Worm (Caenorhabditis elegans): ENCODE data around the gene F09F9.1.

The F09F9.1 gene

ce11 chrX:4132243-4132642 is 17.1 kb downstream of the F09F9.1 start (continued):
- TF ChIP-seq lin-29 (GFP tag; IDR thresholded peaks at IDR 0.05) (no peak), jun-1 (tag; optimal IDR thresholded peaks at IDR 0.05) (no peak), F26F4.8 (GFP tag; conservative IDR thresholded peaks at IDR 0.05) (no peak), lin-13 (GFP tag; optimal IDR thresholded peaks at IDR 0.05) (no peak), dmd-6 (GFP tag; IDR thresholded peaks at IDR 0.05) (peak; percentile 34; the same call in 1 of the 2 replicates), ceh-82 (tag; optimal IDR thresholded peaks at IDR 0.05) (no peak), hmg-1.1 (GFP tag; IDR thresholded peaks at IDR 0.05) (no peak), mep-1 (tag; optimal IDR thresholded peaks at IDR 0.05) (peak; percentile 37), F49E8.2 (tag; optimal IDR thresholded peaks at IDR 0.05; ENCODE audit: borderline replicate concordance) (no peak), lim-7 (GFP tag; IDR thresholded peaks at IDR 0.05) (no peak), zip-2 (tag; optimal IDR thresholded peaks at IDR 0.05) (no peak), skn-1 (tag; optimal IDR thresholded peaks at IDR 0.05) (no peak), daf-8 (GFP tag; IDR thresholded peaks at IDR 0.05) (no peak), unc-62 (GFP tag; optimal IDR thresholded peaks at IDR 0.05 in 1 of 2) (peak in 1 of 2 experiments; percentile 96), unc-62 (tag; optimal IDR thresholded peaks at IDR 0.05) (no peak), ZK546.5 (tag; optimal IDR thresholded peaks at IDR 0.05) (no peak), ztf-11 (tag; optimal IDR thresholded peaks at IDR 0.05) (no peak), lir-3 (tag; optimal IDR thresholded peaks at IDR 0.05) (no peak), set-16 (GFP tag; IDR thresholded peaks at IDR 0.05) (no peak), dpl-1 (GFP tag; optimal IDR thresholded peaks at IDR 0.05) (peak; percentile 38), mxl-2 (GFP tag; conservative IDR thresholded peaks at IDR 0.05) (no peak), zip-11 (GFP tag; IDR thresholded peaks at IDR 0.05) (no peak), dmd-9 (GFP tag; IDR thresholded peaks at IDR 0.05) (no peak), daf-19 (GFP tag; conservative IDR thresholded peaks at IDR 0.05) (no peak), F10B5.3 (tag; optimal IDR thresholded peaks at IDR 0.05) (no peak), nhr-48 (tag; optimal IDR thresholded peaks at IDR 0.05) (peak; percentile 91), arid-1 (GFP tag; conservative IDR thresholded peaks at IDR 0.05) (no peak), egl-43 (GFP tag; IDR thresholded peaks at IDR 0.05) (no peak), lsy-2 (tag; optimal IDR thresholded peaks at IDR 0.05) (peak; percentile 16 to 70), fos-1 (tag; optimal IDR thresholded peaks at IDR 0.05) (no peak), nhr-25 (tag; optimal IDR thresholded peaks at IDR 0.05; ENCODE audit: borderline replicate concordance, insufficient read depth) (peak; percentile 26), hlh-11 (tag; optimal IDR thresholded peaks at IDR 0.05) (peak; percentile 89), ctbp-1 (GFP tag; IDR thresholded peaks at IDR 0.05) (no peak), Y75B8A.6 (GFP tag; IDR thresholded peaks at IDR 0.05) (no peak), nhr-102 (tag; optimal IDR thresholded peaks at IDR 0.05) (no peak), vab-7 (GFP tag; IDR thresholded peaks at IDR 0.05) (no peak), zag-1 (tag; optimal IDR thresholded peaks at IDR 0.05) (no peak), T20F7.1 (GFP tag; optimal IDR thresholded peaks at IDR 0.05) (no peak), F44E2.7 (GFP tag; IDR thresholded peaks at IDR 0.05) (no peak), zfp-2 (tag; optimal IDR thresholded peaks at IDR 0.05) (no peak), aly-2 (tag; optimal IDR thresholded peaks at IDR 0.05) (no peak), dmd-8 (GFP tag; IDR thresholded peaks at IDR 0.05) (no peak), unc-39 (tag; optimal IDR thresholded peaks at IDR 0.05) (no peak), nhr-28 (tag; optimal IDR thresholded peaks at IDR 0.05) (peak; percentile 60), mdl-1 (tag; optimal IDR thresholded peaks at IDR 0.05) (peak in 1 of 2 experiments; percentile 79), rbr-2 (tag; optimal IDR thresholded peaks at IDR 0.05) (no peak), snpc-4 (tag; optimal IDR thresholded peaks at IDR 0.05) (no peak), ZK337.2 (GFP tag; IDR thresholded peaks at IDR 0.05) (no peak), nhr-237 (tag; optimal IDR thresholded peaks at IDR 0.05) (no peak), aha-1 (tag) (peak; percentile 91), ceh-32 (tag; optimal IDR thresholded peaks at IDR 0.05; ENCODE audit: poor library complexity) (no peak), Y5F2A.4 (GFP tag; optimal IDR thresholded peaks at IDR 0.05) (no peak), mxl-3 (GFP tag; optimal IDR thresholded peaks at IDR 0.05) (peak; percentile 97)

All from whole organism, L4 larva.